Worm (Caenorhabditis elegans) whole organism, L4 larva: ENCODE results near the gene vha-1.

Source experiments
- T20F7.1 ChIP-seq: fragments of 200-800 bp; sonication (Bioruptor generic); optimal IDR thresholded peaks from 2 replicates; lab custom pipeline; 2018; ENCODE audit warnings: mild to moderate bottlenecking, missing genetic modification characterization, missing compliant biosample characterization
- T26A8.4 ChIP-seq: fragments of 200-800 bp; sonication (Bioruptor generic); IDR thresholded peaks from 2 replicates; pipeline ENCODE4 v1.3.6; 2022; ENCODE audit warnings: missing genetic modification characterization, missing compliant biosample characterization
- aha-1 ChIP-seq: fragments of 150-350 bp; peaks from one replicate; lab custom pipeline; 2014; ENCODE audit warnings: missing biosample characterization, missing genetic modification characterization
- ama-1 ChIP-seq: fragments of 150-350 bp; optimal IDR thresholded peaks from 2 replicates; lab custom pipeline; 2014; ENCODE audit warnings: inconsistent platforms, mixed read lengths
- ceh-20 ChIP-seq: fragments of 200-800 bp; sonication (Bioruptor generic); IDR thresholded peaks from 2 replicates; pipeline ENCODE4 v1.3.6; 2022; ENCODE audit warnings: missing genetic modification reagents, missing genetic modification characterization, missing compliant biosample characterization
- ces-1 ChIP-seq: fragments of 150-350 bp; sonication (generic microtip); optimal IDR thresholded peaks from 4 replicates; lab custom pipeline; 2014; ENCODE audit warnings: missing biosample characterization, missing genetic modification reagents, missing genetic modification characterization
- cey-2 ChIP-seq: sonication (generic microtip); optimal IDR thresholded peaks from 3 replicates; lab custom pipeline; 2017; ENCODE audit warnings: missing genetic modification characterization, mild to moderate bottlenecking, missing compliant biosample characterization, antibody characterized with exemption, borderline replicate concordance; ENCODE audit not compliant: insufficient read depth
- dmd-6 ChIP-seq: fragments of 200-800 bp; sonication (Bioruptor generic); IDR thresholded peaks from 2 replicates; pipeline ENCODE4 v1.3.6; 2022; ENCODE audit warnings: missing genetic modification reagents, missing genetic modification characterization, missing compliant biosample characterization
- dmd-8 ChIP-seq: fragments of 200-800 bp; sonication (Bioruptor generic); IDR thresholded peaks from 2 replicates; pipeline ENCODE4 v1.3.6; 2022; ENCODE audit warnings: missing genetic modification characterization, missing compliant biosample characterization
- dpl-1 ChIP-seq: fragments of 150-350 bp; optimal IDR thresholded peaks from 2 replicates; lab custom pipeline; 2014; ENCODE audit warnings: missing biosample characterization, missing genetic modification reagents, missing genetic modification characterization
- dve-1 ChIP-seq: sonication (generic microtip); optimal IDR thresholded peaks from 2 replicates; lab custom pipeline; 2017; ENCODE audit warnings: antibody characterized with exemption, mild to moderate bottlenecking, missing genetic modification characterization, missing compliant biosample characterization; ENCODE audit not compliant: insufficient read depth
- hif-1 ChIP-seq, 2 experiments: sonication (generic microtip); optimal IDR thresholded peaks; 2 replicates each; lab custom pipeline; 2016 to 2017; ENCODE audit warnings: missing compliant biosample characterization in 2 of 2, missing genetic modification characterization in 2 of 2, missing genetic modification reagents in 2 of 2, missing genotype in 2 of 2, mild to moderate bottlenecking in 1 of 2
- hlh-11 ChIP-seq: fragments of 200-800 bp; sonication (Bioruptor generic); optimal IDR thresholded peaks from 2 replicates; lab custom pipeline; 2018; ENCODE audit warnings: mild to moderate bottlenecking, missing genetic modification characterization, missing compliant biosample characterization
- hlh-30 ChIP-seq: sonication (generic microtip); optimal IDR thresholded peaks from 2 replicates; lab custom pipeline; 2017; ENCODE audit warnings: antibody characterized with exemption, mild to moderate bottlenecking, missing genetic modification characterization, missing compliant biosample characterization; ENCODE audit not compliant: insufficient read depth
- hmg-1.1 ChIP-seq: fragments of 200-800 bp; sonication (Bioruptor generic); IDR thresholded peaks from 2 replicates; pipeline ENCODE4 v1.3.6; 2022; ENCODE audit warnings: missing genetic modification reagents, missing genetic modification characterization, missing compliant biosample characterization
- lin-1 ChIP-seq: fragments of 200-800 bp; sonication (Bioruptor generic); IDR thresholded peaks from 2 replicates; pipeline ENCODE4 v1.3.6; 2022; ENCODE audit warnings: missing genetic modification reagents, missing genetic modification characterization, missing compliant biosample characterization
- lin-13 ChIP-seq: fragments of 150-350 bp; optimal IDR thresholded peaks from 2 replicates; lab custom pipeline; 2014; ENCODE audit warnings: missing biosample characterization, missing genetic modification reagents, missing genetic modification characterization
- lin-38 ChIP-seq: fragments of 200-800 bp; sonication (Bioruptor generic); IDR thresholded peaks from 2 replicates; pipeline ENCODE4 v1.3.6; 2022; ENCODE audit warnings: missing genetic modification reagents, missing genetic modification characterization, missing compliant biosample characterization
- lsy-2 ChIP-seq, 2 experiments: fragments of 150-350 bp in 1 of 2; sonication (generic microtip) in 1 of 2; optimal IDR thresholded peaks; 2 replicates each; lab custom pipeline; 2014 to 2017; ENCODE audit warnings: missing biosample characterization in 2 of 2, missing genetic modification characterization in 2 of 2
- mdl-1 ChIP-seq, 2 experiments: fragments of 150-350 bp in 1 of 2; sonication (generic microtip) in 1 of 2; optimal IDR thresholded peaks; 2 replicates each; lab custom pipeline; 2014 to 2017; ENCODE audit warnings: missing biosample characterization in 2 of 2, missing genetic modification characterization in 2 of 2
- mep-1 ChIP-seq: fragments of 150-350 bp; sonication (generic microtip); optimal IDR thresholded peaks from 3 replicates; lab custom pipeline; 2014; ENCODE audit warnings: missing biosample characterization, missing genetic modification characterization
- mes-2 ChIP-seq: sonication (generic microtip); optimal IDR thresholded peaks from 2 replicates; lab custom pipeline; 2016; ENCODE audit warnings: missing genotype, mild to moderate bottlenecking, missing genetic modification characterization, missing compliant biosample characterization; ENCODE audit not compliant: poor library complexity, severe bottlenecking
- mxl-3 ChIP-seq: fragments of 200-800 bp; sonication (Bioruptor generic); optimal IDR thresholded peaks from 2 replicates; lab custom pipeline; 2018; ENCODE audit warnings: mild to moderate bottlenecking, missing genetic modification characterization, missing compliant biosample characterization
- nhr-28 ChIP-seq: fragments of 150-350 bp; optimal IDR thresholded peaks from 2 replicates; lab custom pipeline; 2014; ENCODE audit warnings: missing biosample characterization, missing genetic modification characterization
- nhr-41 ChIP-seq: fragments of 200-800 bp; sonication (Bioruptor generic); IDR thresholded peaks from 2 replicates; pipeline ENCODE4 v1.3.6; 2022; ENCODE audit warnings: missing genetic modification reagents, missing genetic modification characterization, missing compliant biosample characterization
- nhr-42 ChIP-seq: fragments of 200-800 bp; sonication (Bioruptor generic); IDR thresholded peaks from 2 replicates; pipeline ENCODE4 v1.3.6; 2022; ENCODE audit warnings: missing genetic modification characterization, missing compliant biosample characterization
- nhr-6 ChIP-seq: fragments of 150-350 bp; optimal IDR thresholded peaks from 2 replicates; lab custom pipeline; 2014; ENCODE audit warnings: missing biosample characterization, missing genetic modification characterization
- pha-4 ChIP-seq, 2 experiments: fragments of 150-350 bp in 1 of 2; fragments of 200-800 bp in 1 of 2; sonication (Bioruptor generic) in 1 of 2; IDR thresholded peaks in 1 of 2; optimal IDR thresholded peaks in 1 of 2; 2 replicates each; pipeline versions ENCODE4 v1.3.6 to Lab custom; 2014 to 2022; ENCODE audit warnings: missing genetic modification characterization in 2 of 2, missing genetic modification reagents in 2 of 2, missing biosample characterization in 1 of 2, missing compliant biosample characterization in 1 of 2
- rbr-2 ChIP-seq: sonication (generic microtip); optimal IDR thresholded peaks from 2 replicates; lab custom pipeline; 2016; ENCODE audit warnings: missing genotype, missing genetic modification characterization, missing compliant biosample characterization
- set-16 ChIP-seq: fragments of 200-800 bp; sonication (Bioruptor generic); IDR thresholded peaks from 2 replicates; pipeline ENCODE4 v1.3.6; 2022; ENCODE audit warnings: missing genetic modification reagents, missing genetic modification characterization, missing compliant biosample characterization
- tra-1 ChIP-seq: fragments of 200-800 bp; sonication (Bioruptor generic); IDR thresholded peaks from 2 replicates; pipeline ENCODE4 v1.3.6; 2022; ENCODE audit warnings: missing genetic modification reagents, missing genetic modification characterization, missing compliant biosample characterization
- unc-130 ChIP-seq: sonication (generic microtip); optimal IDR thresholded peaks from 2 replicates; lab custom pipeline; 2016; ENCODE audit warnings: missing genetic modification reagents, missing genetic modification characterization, missing compliant biosample characterization
- unc-62 ChIP-seq, 3 experiments: fragments of 150-350 bp in 1 of 3; sonication (generic microtip); optimal IDR thresholded peaks in 2 of 3; peaks in 1 of 3; 1 replicate in 1 of 3; 2 replicates in 2 of 3; lab custom pipeline; 2014 to 2017; ENCODE audit warnings: missing biosample characterization in 3 of 3, missing genetic modification characterization in 3 of 3, missing genetic modification reagents in 3 of 3, missing genotype in 1 of 3
- zag-1 ChIP-seq: fragments of 150-350 bp; optimal IDR thresholded peaks from 2 replicates; lab custom pipeline; 2014; ENCODE audit warnings: missing biosample characterization, missing genetic modification characterization
- ztf-7 ChIP-seq: fragments of 150-350 bp; optimal IDR thresholded peaks from 2 replicates; lab custom pipeline; 2014; ENCODE audit warnings: missing biosample characterization, missing genetic modification characterization

Gene vha-1

ce11 chrIII:9817087-9817612 is 36.1 kb downstream of the vha-1 start, which contains the start of gene cnx-1 (continued):
- no peak for TF ChIP-seq pha-4 (GFP tag; IDR thresholded peaks at IDR 0.05; lab: Robert Waterston, UW)
- peak; percentile 58 for TF ChIP-seq pha-4 (tag; optimal IDR thresholded peaks at IDR 0.05; lab: Kevin White, UChicago)
- peak; percentile 43 for TF ChIP-seq mep-1
- TF ChIP-seq, all 104 proteins: peak for 15

- TF ChIP-seq lsy-2 (tag; optimal IDR thresholded peaks at IDR 0.05; lab: Kevin White, UChicago) (peak in 1 of 2 experiments; percentile 79), unc-130 (GFP tag; lab: Kevin White, UChicago) (peak; percentile 34), zag-1 (tag; lab: Kevin White, UChicago) (no peak), T20F7.1 (GFP tag; lab: Kevin White, UChicago) (peak; percentile 23)
These were observed 36.8 kb downstream of the vha-1 start for ce11 chrIII:9817894-9818293.

ce11 chrIII:9818763-9819162 is 37.7 kb downstream of the vha-1 start, which contains the start of gene panl-3:
Gene panl-3 (plus strand): TSS chrIII:9819056.
- no peak for TF ChIP-seq nhr-42 (GFP tag; lab: Robert Waterston, UW)
- peak; percentile 45 for TF ChIP-seq lin-13 (GFP tag; lab: Kevin White, UChicago)
- peak in 1 of 2 experiments; percentile 32 for TF ChIP-seq hif-1 (tag; optimal IDR thresholded peaks at IDR 0.05; lab: Kevin White, UChicago)
- TF ChIP-seq ces-1 (GFP tag; lab: Kevin White, UChicago), result no peak
- TF ChIP-seq ztf-7 (tag; lab: Kevin White, UChicago), result peak; percentile 28
- TF ChIP-seq T26A8.4 (GFP tag; lab: Robert Waterston, UW), result 0 out of 2 replicates have a peak, but pooled peaks have one; percentile 52
- peak; percentile 10 to 74 for TF ChIP-seq lsy-2 (tag; optimal IDR thresholded peaks at IDR 0.05; lab: Kevin White, UChicago)
- peak; percentile 63 for TF ChIP-seq dpl-1 (GFP tag; lab: Kevin White, UChicago)
- TF ChIP-seq dmd-6 (GFP tag; lab: Robert Waterston, UW), result peak; percentile 43
- TF ChIP-seq ceh-20 (GFP tag; lab: Robert Waterston, UW), result peak; percentile 33; the same call in 1 of the 2 replicates
- peak; percentile 63 for TF ChIP-seq mep-1
- peak; percentile 59 for TF ChIP-seq rbr-2 (tag; lab: Kevin White, UChicago)
- peak; percentile 32 for TF ChIP-seq nhr-28
- TF ChIP-seq hmg-1.1, result peak; percentile 80
- peak; percentile 89 for TF ChIP-seq mxl-3 (GFP tag; lab: Kevin White, UChicago)
- TF ChIP-seq mdl-1 (tag; optimal IDR thresholded peaks at IDR 0.05; lab: Kevin White, UChicago), result peak; percentile 67 to 95
- no peak for TF ChIP-seq dmd-8 (GFP tag; lab: Robert Waterston, UW)
- peak; percentile 78 for TF ChIP-seq hlh-11 (tag; lab: Kevin White, UChicago)
- no peak for TF ChIP-seq pha-4 (GFP tag; IDR thresholded peaks at IDR 0.05; lab: Robert Waterston, UW)
- TF ChIP-seq pha-4 (tag; optimal IDR thresholded peaks at IDR 0.05; lab: Kevin White, UChicago), result peak; percentile 16
- TF ChIP-seq cey-2 (tag; lab: Kevin White, UChicago), result no peak
- TF ChIP-seq mes-2 (tag; lab: Kevin White, UChicago), result peak; percentile 84
- TF ChIP-seq tra-1, result no peak
- TF ChIP-seq ama-1 (lab: Kevin White, UChicago), result peak; percentile 3
- TF ChIP-seq nhr-41 (GFP tag; lab: Robert Waterston, UW), result no peak
- peak; percentile 38 for TF ChIP-seq nhr-6 (tag; lab: Kevin White, UChicago)
- TF ChIP-seq unc-62 (GFP tag; optimal IDR thresholded peaks at IDR 0.05 in 1 of 2; lab: Kevin White, UChicago), result no peak
- no peak for TF ChIP-seq unc-62 (tag; optimal IDR thresholded peaks at IDR 0.05; lab: Kevin White, UChicago)
- TF ChIP-seq aha-1 (tag; lab: Kevin White, UChicago), result peak; percentile 67
- peak; percentile 58 for TF ChIP-seq dve-1 (tag; lab: Kevin White, UChicago)
- peak; percentile 99 for TF ChIP-seq hlh-30 (tag; lab: Kevin White, UChicago)
- TF ChIP-seq lin-1 (GFP tag; lab: Robert Waterston, UW), result 0 out of 2 replicates have a peak, but pooled peaks have one; percentile 24
- TF ChIP-seq lin-38, result peak; percentile 50
- peak; percentile 23; the same call in 1 of the 2 replicates for TF ChIP-seq set-16 (GFP tag; lab: Robert Waterston, UW)
